ENCODE assay signal across 1 fruit fly cellular context in the genomic region with DNA sequence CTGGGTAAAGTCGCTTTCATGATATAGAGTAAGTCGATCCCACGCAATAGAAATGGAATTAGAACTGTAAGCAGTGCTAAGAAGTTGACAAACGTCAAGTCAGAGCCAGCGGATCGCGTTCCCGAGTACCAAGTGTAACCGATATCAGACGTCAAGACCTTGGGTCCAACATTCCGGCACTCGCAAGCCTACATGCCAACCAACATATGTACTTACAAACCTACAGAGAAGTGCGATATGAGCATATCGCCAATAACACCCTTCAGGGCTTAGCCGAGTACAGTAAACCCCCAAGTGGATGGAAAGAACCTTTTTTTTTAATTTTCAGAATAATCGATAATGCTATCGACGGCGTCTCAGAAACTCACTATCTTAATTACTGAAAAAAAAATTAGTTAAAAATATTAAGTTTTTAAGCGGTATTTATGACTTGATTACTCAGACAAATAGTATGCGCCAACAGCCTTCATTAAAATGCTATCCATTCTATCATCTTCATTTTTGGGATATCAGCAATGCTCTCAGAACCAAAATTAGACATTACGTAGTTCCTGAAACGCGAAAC.
TF ChIP-seq lines count a peak whose summit lies in the region.

No protein-coding gene starts in this region.

TF ChIP-seq in whole organism, embryonic, 481 proteins besides CTCF, POLR2A, EP300 and RAD21 (continued from another document and continues in another):
- peak; percentile 21 for TF ChIP-seq CG6854 (GFP tag; optimal IDR thresholded peaks at IDR 0.05; lab: Kevin White, UChicago)
- TF ChIP-seq CG6765 (GFP tag; optimal IDR thresholded peaks at IDR 0.05; lab: Kevin White, UChicago): no peak
- no peak for TF ChIP-seq Lpt (GFP tag; optimal IDR thresholded peaks at IDR 0.05; lab: Kevin White, UChicago)
- no peak for TF ChIP-seq tna (GFP tag; IDR thresholded peaks at IDR 0.05; lab: Robert Waterston, UW; ENCODE audit: partially characterized antibody)
- TF ChIP-seq gcm2 (GFP tag; optimal IDR thresholded peaks at IDR 0.05; lab: Kevin White, UChicago): no peak
- no peak for TF ChIP-seq Kr (GFP tag; optimal IDR thresholded peaks at IDR 0.05; lab: Kevin White, UChicago)
- TF ChIP-seq CG7786 (GFP tag; optimal IDR thresholded peaks at IDR 0.05; lab: Kevin White, UChicago): peak; percentile 53
- peak; percentile 30 for TF ChIP-seq schlank (tag; optimal IDR thresholded peaks at IDR 0.05; lab: Kevin White, UChicago)
- TF ChIP-seq Hmr (GFP tag; optimal IDR thresholded peaks at IDR 0.05; lab: Kevin White, UChicago): peak; percentile 72
- peak; percentile 77 for TF ChIP-seq lilli (GFP tag; optimal IDR thresholded peaks at IDR 0.05; lab: Kevin White, UChicago)
- TF ChIP-seq Xrp1 (GFP tag; IDR thresholded peaks at IDR 0.05; lab: Robert Waterston, UW): peak; percentile 26; the same call in 1 of the 2 replicates
- peak; percentile 18 for TF ChIP-seq CG12155 (GFP tag; optimal IDR thresholded peaks at IDR 0.05; lab: Kevin White, UChicago)
- TF ChIP-seq Nf-YC (tag; optimal IDR thresholded peaks at IDR 0.05; lab: Kevin White, UChicago): peak; percentile 5
- TF ChIP-seq CG4820 (GFP tag; optimal IDR thresholded peaks at IDR 0.05; lab: Kevin White, UChicago): peak; percentile 10
- no peak for TF ChIP-seq Bgb (GFP tag; IDR thresholded peaks at IDR 0.05; lab: Robert Waterston, UW; ENCODE audit: partially characterized antibody)
- TF ChIP-seq ind (GFP tag; optimal IDR thresholded peaks at IDR 0.05; lab: Kevin White, UChicago): peak; percentile 57
- TF ChIP-seq da (GFP tag; optimal IDR thresholded peaks at IDR 0.05; lab: Kevin White, UChicago): no peak
- no peak for TF ChIP-seq CG9797 (GFP tag; optimal IDR thresholded peaks at IDR 0.05; lab: Kevin White, UChicago)
- TF ChIP-seq sim (GFP tag; IDR thresholded peaks at IDR 0.05; lab: Robert Waterston, UW): no peak
- TF ChIP-seq Rfx (GFP tag; IDR thresholded peaks at IDR 0.05; lab: Robert Waterston, UW): peak; percentile 83
- no peak for TF ChIP-seq CG8281 (tag; optimal IDR thresholded peaks at IDR 0.05; lab: Kevin White, UChicago)
- TF ChIP-seq CG2202 (tag; optimal IDR thresholded peaks at IDR 0.05; lab: Kevin White, UChicago): no peak
- no peak for TF ChIP-seq CG8765 (GFP tag; IDR thresholded peaks at IDR 0.05; lab: Robert Waterston, UW)
- no peak for TF ChIP-seq abd-A (tag; optimal IDR thresholded peaks at IDR 0.05; lab: Kevin White, UChicago)
- TF ChIP-seq row (GFP tag; IDR thresholded peaks at IDR 0.05; lab: Robert Waterston, UW): peak; percentile 74
- TF ChIP-seq corto (GFP tag; optimal IDR thresholded peaks at IDR 0.05; lab: Kevin White, UChicago): no peak
- TF ChIP-seq grn (GFP tag; optimal IDR thresholded peaks at IDR 0.05; lab: Kevin White, UChicago): no peak
- peak; percentile 33 for TF ChIP-seq phol (tag; optimal IDR thresholded peaks at IDR 0.05; lab: Kevin White, UChicago)
- TF ChIP-seq lab (GFP tag; optimal IDR thresholded peaks at IDR 0.05; lab: Kevin White, UChicago): peak; percentile 84
- TF ChIP-seq CG1602 (GFP tag; optimal IDR thresholded peaks at IDR 0.05; lab: Kevin White, UChicago): peak; percentile 45
- TF ChIP-seq dpn (GFP tag; optimal IDR thresholded peaks at IDR 0.05; lab: Kevin White, UChicago): peak; percentile 32 to 44
- TF ChIP-seq Adf1 (GFP tag; IDR thresholded peaks at IDR 0.05; lab: Robert Waterston, UW): peak; percentile 41; the same call in 1 of the 2 replicates
- TF ChIP-seq Ets97D (GFP tag; optimal IDR thresholded peaks at IDR 0.05; lab: Kevin White, UChicago): peak; percentile 18
- TF ChIP-seq CG10543 (GFP tag; optimal IDR thresholded peaks at IDR 0.05; lab: Kevin White, UChicago): peak; percentile 61
- no peak for TF ChIP-seq CG7271 (tag; optimal IDR thresholded peaks at IDR 0.05; lab: Kevin White, UChicago)
- peak; percentile 42 for TF ChIP-seq nmo (GFP tag; optimal IDR thresholded peaks at IDR 0.05; lab: Kevin White, UChicago)
- peak; percentile 53 for TF ChIP-seq gsb (GFP tag; IDR thresholded peaks at IDR 0.05; lab: Robert Waterston, UW)
- TF ChIP-seq HmgD (GFP tag; optimal IDR thresholded peaks at IDR 0.05; lab: Kevin White, UChicago): no peak
- TF ChIP-seq CG3847 (GFP tag; IDR thresholded peaks at IDR 0.05; lab: Robert Waterston, UW): peak; percentile 47
- TF ChIP-seq CG7987 (GFP tag; optimal IDR thresholded peaks at IDR 0.05; lab: Kevin White, UChicago): no peak
- peak; percentile 45 for TF ChIP-seq CG10147 (GFP tag; optimal IDR thresholded peaks at IDR 0.05; lab: Kevin White, UChicago)
- peak; percentile 19 for TF ChIP-seq kay (GFP tag; optimal IDR thresholded peaks at IDR 0.05; lab: Kevin White, UChicago)
- TF ChIP-seq CG4360 (GFP tag; IDR thresholded peaks at IDR 0.05; lab: Robert Waterston, UW): no peak
- TF ChIP-seq gro (GFP tag; optimal IDR thresholded peaks at IDR 0.05; lab: Kevin White, UChicago): peak; percentile 59
- TF ChIP-seq CG3065 (GFP tag; optimal IDR thresholded peaks at IDR 0.05; lab: Kevin White, UChicago): no peak
- TF ChIP-seq CG4404 (GFP tag; IDR thresholded peaks at IDR 0.05; lab: Robert Waterston, UW): no peak
- no peak for TF ChIP-seq HmgZ (tag; optimal IDR thresholded peaks at IDR 0.05; lab: Kevin White, UChicago)
- TF ChIP-seq Trl (optimal IDR thresholded peaks at IDR 0.05; lab: Kevin White, UChicago): no peak
- peak; percentile 37 for TF ChIP-seq Trl (GFP tag; optimal IDR thresholded peaks at IDR 0.05; lab: Kevin White, UChicago)
- peak; percentile 20 for TF ChIP-seq tap (tag; optimal IDR thresholded peaks at IDR 0.05; lab: Kevin White, UChicago)
- no peak for TF ChIP-seq CG5180 (GFP tag; optimal IDR thresholded peaks at IDR 0.05; lab: Kevin White, UChicago)
- no peak for TF ChIP-seq D (optimal IDR thresholded peaks at IDR 0.05; lab: Kevin White, UChicago)
- no peak for TF ChIP-seq D (GFP tag; optimal IDR thresholded peaks at IDR 0.05; lab: Kevin White, UChicago)
- TF ChIP-seq Side (GFP tag; optimal IDR thresholded peaks at IDR 0.05; lab: Kevin White, UChicago): peak; percentile 39
- peak; percentile 40 for TF ChIP-seq Max (GFP tag; optimal IDR thresholded peaks at IDR 0.05; lab: Kevin White, UChicago)
- TF ChIP-seq maf-S (GFP tag; optimal IDR thresholded peaks at IDR 0.05; lab: Kevin White, UChicago): peak; percentile 38
- no peak for TF ChIP-seq chinmo (GFP tag; IDR thresholded peaks at IDR 0.05; lab: Robert Waterston, UW; ENCODE audit: partially characterized antibody)
- peak; percentile 77 for TF ChIP-seq CG9932 (GFP tag; IDR thresholded peaks at IDR 0.05; lab: Robert Waterston, UW)
- TF ChIP-seq CG4282 (GFP tag; optimal IDR thresholded peaks at IDR 0.05; lab: Kevin White, UChicago): no peak
- no peak for TF ChIP-seq ara (GFP tag; IDR thresholded peaks at IDR 0.05; lab: Robert Waterston, UW)
- no peak for TF ChIP-seq salm (tag; optimal IDR thresholded peaks at IDR 0.05; lab: Kevin White, UChicago)
- TF ChIP-seq ftz-f1 (GFP tag; optimal IDR thresholded peaks at IDR 0.05; lab: Kevin White, UChicago): peak; percentile 10
- TF ChIP-seq Pdp1 (GFP tag; optimal IDR thresholded peaks at IDR 0.05; lab: Kevin White, UChicago): peak; percentile 38 to 40
- no peak for TF ChIP-seq CG30020 (tag; optimal IDR thresholded peaks at IDR 0.05; lab: Kevin White, UChicago)
- no peak for TF ChIP-seq CG12236 (GFP tag; optimal IDR thresholded peaks at IDR 0.05; lab: Kevin White, UChicago)
- no peak for TF ChIP-seq CG7745 (tag; optimal IDR thresholded peaks at IDR 0.05; lab: Kevin White, UChicago)
- no peak for TF ChIP-seq bbx (GFP tag; IDR thresholded peaks at IDR 0.05; lab: Robert Waterston, UW; ENCODE audit: partially characterized antibody)
- no peak for TF ChIP-seq usp (GFP tag; optimal IDR thresholded peaks at IDR 0.05; lab: Kevin White, UChicago)
- TF ChIP-seq CG9437 (GFP tag; optimal IDR thresholded peaks at IDR 0.05; lab: Kevin White, UChicago): no peak
- no peak for TF ChIP-seq en (GFP tag; optimal IDR thresholded peaks at IDR 0.05; lab: Kevin White, UChicago)
- TF ChIP-seq aop (GFP tag; IDR thresholded peaks at IDR 0.05; lab: Robert Waterston, UW): no peak
- TF ChIP-seq Hr3 (GFP tag; optimal IDR thresholded peaks at IDR 0.05; lab: Kevin White, UChicago): peak; percentile 33
- peak; percentile 43 for TF ChIP-seq ems (GFP tag; optimal IDR thresholded peaks at IDR 0.05; lab: Kevin White, UChicago)
- 0 out of 2 replicates have a peak, but pooled peaks have one; percentile 23 for TF ChIP-seq danr (GFP tag; IDR thresholded peaks at IDR 0.05; lab: Robert Waterston, UW)
- TF ChIP-seq CG11247 (GFP tag; IDR thresholded peaks at IDR 0.05; lab: Robert Waterston, UW): no peak
- peak; percentile 45; the same call in 1 of the 2 replicates for TF ChIP-seq CG32772 (GFP tag; IDR thresholded peaks at IDR 0.05; lab: Robert Waterston, UW)
- TF ChIP-seq Myb (GFP tag; optimal IDR thresholded peaks at IDR 0.05; lab: Kevin White, UChicago): no peak
- no peak for TF ChIP-seq CG13287 (GFP tag; IDR thresholded peaks at IDR 0.05; lab: Robert Waterston, UW; ENCODE audit: partially characterized antibody)
- TF ChIP-seq CG5953 (GFP tag; IDR thresholded peaks at IDR 0.05; lab: Robert Waterston, UW): no peak
- no peak for TF ChIP-seq CG33557 (GFP tag; optimal IDR thresholded peaks at IDR 0.05; lab: Kevin White, UChicago)
- no peak for TF ChIP-seq Dfd (GFP tag; optimal IDR thresholded peaks at IDR 0.05; lab: Kevin White, UChicago)
- TF ChIP-seq CG15514 (GFP tag; optimal IDR thresholded peaks at IDR 0.05; lab: Kevin White, UChicago): peak; percentile 63
- TF ChIP-seq Fer1 (GFP tag; optimal IDR thresholded peaks at IDR 0.05; lab: Kevin White, UChicago): peak; percentile 73
- peak; percentile 46 for TF ChIP-seq Antp (GFP tag; optimal IDR thresholded peaks at IDR 0.05; lab: Kevin White, UChicago)
- TF ChIP-seq Meics (GFP tag; optimal IDR thresholded peaks at IDR 0.05; lab: Kevin White, UChicago): peak; percentile 70
- no peak for TF ChIP-seq hth (optimal IDR thresholded peaks at IDR 0.05; lab: Kevin White, UChicago)
- TF ChIP-seq jigr1 (GFP tag; IDR thresholded peaks at IDR 0.05; lab: Robert Waterston, UW): no peak
- no peak for TF ChIP-seq CG16863 (GFP tag; optimal IDR thresholded peaks at IDR 0.05; lab: Kevin White, UChicago)
- peak; percentile 65 for TF ChIP-seq CG6689 (GFP tag; IDR thresholded peaks at IDR 0.05; lab: Robert Waterston, UW)
- TF ChIP-seq CG10209 (GFP tag; optimal IDR thresholded peaks at IDR 0.05; lab: Kevin White, UChicago): peak; percentile 47
- TF ChIP-seq run (tag; optimal IDR thresholded peaks at IDR 0.05; lab: Kevin White, UChicago): peak; percentile 3
- peak; percentile 24 for TF ChIP-seq pum (GFP tag; optimal IDR thresholded peaks at IDR 0.05; lab: Kevin White, UChicago)
- no peak; the same call in 1 of the 2 replicates for TF ChIP-seq E2f2 (GFP tag; IDR thresholded peaks at IDR 0.05; lab: Robert Waterston, UW)
- TF ChIP-seq NFAT (GFP tag; IDR thresholded peaks at IDR 0.05; lab: Robert Waterston, UW): peak; percentile 64; the same call in 1 of the 2 replicates
- no peak for TF ChIP-seq dan (GFP tag; IDR thresholded peaks at IDR 0.05; lab: Robert Waterston, UW)
- TF ChIP-seq CG18262 (tag; optimal IDR thresholded peaks at IDR 0.05; lab: Kevin White, UChicago): peak; percentile 6
- TF ChIP-seq gem (tag; optimal IDR thresholded peaks at IDR 0.05; lab: Kevin White, UChicago): peak; percentile 69
- TF ChIP-seq zen2 (GFP tag; IDR thresholded peaks at IDR 0.05; lab: Robert Waterston, UW; ENCODE audit: partially characterized antibody): no peak
- no peak for TF ChIP-seq Hey (tag; optimal IDR thresholded peaks at IDR 0.05; lab: Kevin White, UChicago)
- TF ChIP-seq ttk (GFP tag; IDR thresholded peaks at IDR 0.05; lab: Robert Waterston, UW): no peak
- no peak for TF ChIP-seq psq (GFP tag; optimal IDR thresholded peaks at IDR 0.05; lab: Kevin White, UChicago)
- TF ChIP-seq vfl (GFP tag; optimal IDR thresholded peaks at IDR 0.05; lab: Kevin White, UChicago): no peak
- TF ChIP-seq mirr (GFP tag; optimal IDR thresholded peaks at IDR 0.05; lab: Kevin White, UChicago): peak; percentile 81
- no peak for TF ChIP-seq sens-2 (GFP tag; IDR thresholded peaks at IDR 0.05; lab: Robert Waterston, UW)
- 0 out of 2 replicates have a peak, but pooled peaks have one; percentile 20 for TF ChIP-seq CG17612 (GFP tag; IDR thresholded peaks at IDR 0.05; lab: Robert Waterston, UW)
- TF ChIP-seq CG2712 (tag; optimal IDR thresholded peaks at IDR 0.05; lab: Kevin White, UChicago): peak; percentile 43
- TF ChIP-seq Dbx (GFP tag; IDR thresholded peaks at IDR 0.05; lab: Robert Waterston, UW): peak; percentile 78; the same call in 2 of the 3 replicates
- TF ChIP-seq Abd-B (GFP tag; optimal IDR thresholded peaks at IDR 0.05; lab: Kevin White, UChicago): no peak
- TF ChIP-seq CG3407 (GFP tag; optimal IDR thresholded peaks at IDR 0.05; lab: Kevin White, UChicago): no peak
- 0 out of 3 replicates have a peak, but pooled peaks have one; percentile 41 for TF ChIP-seq CG11093 (GFP tag; IDR thresholded peaks at IDR 0.05; lab: Robert Waterston, UW)
- no peak for TF ChIP-seq shn (GFP tag; optimal IDR thresholded peaks at IDR 0.05; lab: Kevin White, UChicago)
- TF ChIP-seq CG1832 (GFP tag; optimal IDR thresholded peaks at IDR 0.05; lab: Kevin White, UChicago): no peak
- peak; percentile 27; the same call in 1 of the 2 replicates for TF ChIP-seq MBD-R2 (GFP tag; IDR thresholded peaks at IDR 0.05; lab: Robert Waterston, UW)
- peak; percentile 45; the same call in 1 of the 2 replicates for TF ChIP-seq esg (GFP tag; conservative IDR thresholded peaks at IDR 0.05; lab: Robert Waterston, UW)
- TF ChIP-seq ranshi (GFP tag; IDR thresholded peaks at IDR 0.05; lab: Robert Waterston, UW): peak; percentile 62
- peak; percentile 63 for TF ChIP-seq Dek (tag; optimal IDR thresholded peaks at IDR 0.05; lab: Kevin White, UChicago)
- TF ChIP-seq scrt (GFP tag; optimal IDR thresholded peaks at IDR 0.05; lab: Kevin White, UChicago): peak; percentile 43
- TF ChIP-seq lbe (GFP tag; optimal IDR thresholded peaks at IDR 0.05; lab: Kevin White, UChicago): no peak
- TF ChIP-seq vvl (GFP tag; IDR thresholded peaks at IDR 0.05; lab: Robert Waterston, UW): peak; percentile 49; the same call in 1 of the 2 replicates
- TF ChIP-seq CG10267 (tag; optimal IDR thresholded peaks at IDR 0.05; lab: Kevin White, UChicago): no peak
- TF ChIP-seq sd (tag; optimal IDR thresholded peaks at IDR 0.05; lab: Kevin White, UChicago): peak; percentile 95
- peak; percentile 79 for TF ChIP-seq slbo (GFP tag; IDR thresholded peaks at IDR 0.05; lab: Robert Waterston, UW)
- no peak for TF ChIP-seq Neu2 (GFP tag; optimal IDR thresholded peaks at IDR 0.05; lab: Kevin White, UChicago; ENCODE audit: borderline replicate concordance)
- TF ChIP-seq jing (GFP tag; optimal IDR thresholded peaks at IDR 0.05; lab: Kevin White, UChicago): peak; percentile 1
- peak; percentile 35 for TF ChIP-seq CG18476 (GFP tag; optimal IDR thresholded peaks at IDR 0.05; lab: Kevin White, UChicago)
- TF ChIP-seq CG14441 (GFP tag; IDR thresholded peaks at IDR 0.05; lab: Robert Waterston, UW): peak; percentile 70
